Worm (Caenorhabditis elegans) whole organism, L2 larva: ENCODE measurements around the gene F26F4.12.
"Not testable (repeated sequence)": the region's sequence is repeated elsewhere in the genome, so short reads cannot be mapped to it uniquely, and the experiment has no call there.

Experiments
- C34F6.9 ChIP-seq: fragments of 150-350 bp; optimal IDR thresholded peaks from 2 replicates; lab custom pipeline; 2014; ENCODE audit warnings: missing biosample characterization, missing genetic modification characterization
- aly-2 ChIP-seq: fragments of 150-350 bp; optimal IDR thresholded peaks from 2 replicates; lab custom pipeline; 2014; ENCODE audit warnings: missing biosample characterization, missing genetic modification characterization
- ama-1 ChIP-seq: fragments of 150-350 bp; optimal IDR thresholded peaks from 2 replicates; lab custom pipeline; 2018; ENCODE audit warnings: inconsistent platforms
- egl-27 ChIP-seq: sonication (generic microtip); optimal IDR thresholded peaks from 3 replicates; lab custom pipeline; 2017; ENCODE audit warnings: missing biosample characterization, missing genetic modification reagents, missing genetic modification characterization
- elt-3 ChIP-seq: sonication (generic microtip); optimal IDR thresholded peaks from 2 replicates; lab custom pipeline; 2017; ENCODE audit warnings: missing biosample characterization, missing genetic modification characterization
- lin-11 ChIP-seq: fragments of 150-350 bp; sonication (generic microtip); optimal IDR thresholded peaks from 2 replicates; lab custom pipeline; 2014; ENCODE audit warnings: missing biosample characterization, missing genetic modification characterization, inconsistent platforms, mixed read lengths
- lin-39 ChIP-seq: fragments of 150-350 bp; optimal IDR thresholded peaks from 2 replicates; lab custom pipeline; 2014; ENCODE audit warnings: missing biosample characterization, missing genetic modification reagents, missing genetic modification characterization
- mdl-1 ChIP-seq, 2 experiments: fragments of 150-350 bp in 1 of 2; sonication (generic microtip) in 1 of 2; optimal IDR thresholded peaks; 2 replicates each; lab custom pipeline; 2017; ENCODE audit warnings: missing biosample characterization in 2 of 2, missing genetic modification characterization in 2 of 2
- nhr-12 ChIP-seq: fragments of 150-350 bp; optimal IDR thresholded peaks from 2 replicates; lab custom pipeline; 2014; ENCODE audit warnings: missing biosample characterization, missing genetic modification characterization
- sma-9 ChIP-seq, 2 experiments: fragments of 150-350 bp in 1 of 2; sonication (generic microtip) in 1 of 2; optimal IDR thresholded peaks; 2 replicates each; lab custom pipeline; 2014 to 2016; ENCODE audit warnings: missing genetic modification characterization in 2 of 2, mild to moderate bottlenecking in 1 of 2, missing biosample characterization in 1 of 2, missing compliant biosample characterization in 1 of 2, missing genetic modification reagents in 1 of 2, moderate library complexity in 1 of 2
- snpc-4 ChIP-seq: fragments of 150-350 bp; optimal IDR thresholded peaks from 2 replicates; lab custom pipeline; 2014; ENCODE audit warnings: missing biosample characterization, missing genetic modification characterization
- unc-55 ChIP-seq: fragments of 150-350 bp; sonication (generic microtip); optimal IDR thresholded peaks from 3 replicates; lab custom pipeline; 2014; ENCODE audit warnings: missing biosample characterization, missing genetic modification reagents, missing genetic modification characterization
- ztf-11 ChIP-seq: sonication (generic microtip); optimal IDR thresholded peaks from 2 replicates; lab custom pipeline; 2017; ENCODE audit warnings: missing biosample characterization, missing genetic modification characterization

DNA sequence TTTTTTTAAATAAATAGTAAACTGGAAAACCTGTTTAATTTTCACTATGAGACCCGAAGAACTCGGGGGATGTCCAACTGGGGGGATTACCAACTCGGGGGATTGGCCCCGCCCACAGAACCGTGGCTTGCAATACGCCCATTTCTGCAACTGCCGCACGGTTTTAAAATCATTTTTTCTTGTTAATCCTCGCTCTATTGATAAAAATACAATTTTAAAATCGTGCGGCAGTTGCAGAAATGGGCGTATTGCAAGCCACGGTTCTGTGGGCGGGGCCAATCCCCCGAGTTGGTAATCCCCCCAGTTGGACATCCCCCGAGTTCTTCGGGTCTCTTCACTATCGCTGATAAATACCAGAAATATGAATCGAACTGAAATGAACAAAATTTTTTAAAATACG, 12.2 kb upstream of the F26F4.12 start, which contains the start of gene mmab-1:
- not testable (repeated sequence) for TF ChIP-seq elt-3; aly-2 (tag; lab: Kevin White, UChicago); ama-1 (lab: Kevin White, UChicago); sma-9 (GFP tag; optimal IDR thresholded peaks at IDR 0.05; lab: Kevin White, UChicago); sma-9 (tag; optimal IDR thresholded peaks at IDR 0.05; lab: Kevin White, UChicago); mdl-1 (tag; optimal IDR thresholded peaks at IDR 0.05; lab: Kevin White, UChicago); nhr-12 (tag; lab: Kevin White, UChicago); lin-39 (tag; lab: Kevin White, UChicago); ztf-11 (tag; lab: Kevin White, UChicago); snpc-4 (tag; lab: Kevin White, UChicago); unc-55 (GFP tag; lab: Kevin White, UChicago); C34F6.9 (tag; lab: Kevin White, UChicago); egl-27 (tag; lab: Kevin White, UChicago)
- TF ChIP-seq lin-11 (tag; lab: Kevin White, UChicago): peak; percentile 57
